Worm (Caenorhabditis elegans) whole organism, young adult: ENCODE measurements around the gene F43E2.1.

Source experiments
- F33H1.4 ChIP-seq: fragments of 200-800 bp; sonication (Bioruptor generic); IDR thresholded peaks from 2 replicates; pipeline ENCODE4 v1.3.6; 2022; ENCODE audit warnings: missing genetic modification reagents, missing genetic modification characterization, missing compliant biosample characterization
- ama-1 ChIP-seq, 3 experiments: fragments of 150-350 bp in 1 of 3; sonication (generic microtip) in 2 of 3; optimal IDR thresholded peaks; 2 replicates each; lab custom pipeline; 2014 to 2018; ENCODE audit warnings: missing biosample characterization in 2 of 3, missing genetic modification characterization in 2 of 3, missing genetic modification reagents in 2 of 3
- gei-17 ChIP-seq: fragments of 200-800 bp; sonication (Bioruptor generic); optimal IDR thresholded peaks from 2 replicates; lab custom pipeline; 2018; ENCODE audit warnings: mild to moderate bottlenecking, missing genetic modification characterization, missing compliant biosample characterization
- unc-130 ChIP-seq: sonication (generic microtip); optimal IDR thresholded peaks from 2 replicates; lab custom pipeline; 2016; ENCODE audit warnings: missing genetic modification reagents, missing genetic modification characterization, missing compliant biosample characterization

DNA sequence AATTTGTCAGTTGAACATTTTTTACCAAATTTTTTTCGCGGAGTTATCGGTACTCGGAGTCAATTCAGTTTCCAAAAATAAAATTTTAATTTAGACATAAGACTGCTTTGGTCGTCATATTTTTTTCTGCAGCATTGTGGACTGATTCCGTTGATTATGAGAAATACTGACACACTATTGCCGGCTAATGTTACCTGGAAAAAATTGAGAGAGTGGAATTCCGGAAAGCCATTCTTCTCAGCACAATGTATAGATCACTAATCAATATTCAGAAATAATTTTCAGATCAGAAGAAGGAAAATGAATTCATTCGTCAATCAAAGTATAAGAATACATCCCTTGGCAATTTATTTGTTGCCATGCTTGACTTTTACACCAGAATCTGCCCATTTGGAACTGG is 3.9 kb downstream of the F43E2.1 start, which contains the start of gene C07D10.6:
- TF ChIP-seq ama-1 (optimal IDR thresholded peaks at IDR 0.05; lab: Kevin White, UChicago): no peak
- no peak for TF ChIP-seq ama-1 (GFP tag; optimal IDR thresholded peaks at IDR 0.05; lab: Kevin White, UChicago)
- TF ChIP-seq unc-130 (GFP tag; lab: Kevin White, UChicago): no peak
- no peak for TF ChIP-seq F33H1.4 (GFP tag; lab: Robert Waterston, UW)
- no peak for TF ChIP-seq gei-17
